Fruit fly (Drosophila melanogaster) whole organism, embryonic: ENCODE data around the gene CG11698.

Experiments used
- CG11085 ChIP-seq: fragments of 200-800 bp; sonication (Bioruptor generic); IDR thresholded peaks from 2 replicates; pipeline ENCODE4 v1.3.6; 2022; ENCODE audit warnings: missing biosample characterization, missing genetic modification characterization
- CG11560 ChIP-seq: fragments of 200-800 bp; sonication (Bioruptor generic); IDR thresholded peaks from 3 replicates; pipeline ENCODE4 v1.3.6; 2022; ENCODE audit warnings: missing biosample characterization, missing genetic modification characterization
- CG12299 ChIP-seq: fragments of 200-800 bp; sonication (Bioruptor generic); optimal IDR thresholded peaks from 2 replicates; lab custom pipeline; 2018; ENCODE audit warnings: missing biosample characterization, mild to moderate bottlenecking, missing genetic modification characterization
- CG1233 ChIP-seq: fragments of 200-800 bp; sonication (Bioruptor generic); optimal IDR thresholded peaks from 4 replicates; lab custom pipeline; 2018; ENCODE audit warnings: missing biosample characterization, mild to moderate bottlenecking, missing genetic modification characterization
- CG13287 ChIP-seq: fragments of 200-800 bp; sonication (Bioruptor generic); IDR thresholded peaks from 2 replicates; pipeline ENCODE4 v1.3.6; 2022; ENCODE audit warnings: missing biosample characterization, missing genetic modification characterization; ENCODE audit not compliant: partially characterized antibody
- CG16815 ChIP-seq: fragments of 200-800 bp; sonication (Bioruptor generic); optimal IDR thresholded peaks from 3 replicates; lab custom pipeline; 2017; ENCODE audit warnings: missing biosample characterization, mild to moderate bottlenecking, missing genetic modification characterization
- CG16863 ChIP-seq: fragments of 200-800 bp; sonication (Bioruptor generic); optimal IDR thresholded peaks from 3 replicates; lab custom pipeline; 2016; ENCODE audit warnings: missing biosample characterization, missing genetic modification characterization
- CG18011 ChIP-seq: fragments of 200-800 bp; sonication (Bioruptor generic); optimal IDR thresholded peaks from 2 replicates; lab custom pipeline; 2017; ENCODE audit warnings: missing biosample characterization, missing genetic modification characterization, mild to moderate bottlenecking, moderate library complexity, missing genotype
- CG30403 ChIP-seq: fragments of 200-800 bp; sonication (Bioruptor generic); optimal IDR thresholded peaks from 3 replicates; lab custom pipeline; 2016; ENCODE audit warnings: missing biosample characterization, missing genetic modification characterization
- CG3163 ChIP-seq: fragments of 200-800 bp; sonication (Bioruptor generic); optimal IDR thresholded peaks from 3 replicates; lab custom pipeline; 2016; ENCODE audit warnings: missing biosample characterization, missing genetic modification characterization
- CG3281 ChIP-seq: fragments of 200-800 bp; sonication (Bioruptor generic); optimal IDR thresholded peaks from 3 replicates; lab custom pipeline; 2017; ENCODE audit warnings: missing biosample characterization, mild to moderate bottlenecking, missing genetic modification characterization
- CG34422 ChIP-seq: fragments of 200-800 bp; sonication (Bioruptor generic); IDR thresholded peaks from 3 replicates; pipeline ENCODE4 v1.3.6; 2022; ENCODE audit warnings: missing biosample characterization, missing genetic modification characterization
- CG5180 ChIP-seq: fragments of 200-800 bp; sonication (Bioruptor generic); optimal IDR thresholded peaks from 3 replicates; lab custom pipeline; 2017; ENCODE audit warnings: missing biosample characterization, missing genetic modification characterization, mild to moderate bottlenecking, moderate library complexity, missing genetic modification reagents
- CG6175 ChIP-seq: fragments of 200-800 bp; sonication (Bioruptor generic); IDR thresholded peaks from 3 replicates; pipeline ENCODE4 v1.3.6; 2022; ENCODE audit warnings: missing biosample characterization, missing genetic modification characterization
- CG6791 ChIP-seq: fragments of 200-800 bp; sonication (Bioruptor generic); IDR thresholded peaks from 3 replicates; pipeline ENCODE4 v1.3.6; 2022; ENCODE audit warnings: missing biosample characterization, missing genetic modification characterization; ENCODE audit not compliant: partially characterized antibody
- CG7745 ChIP-seq: fragments of 200-800 bp; sonication (Bioruptor generic); optimal IDR thresholded peaks from 2 replicates; lab custom pipeline; 2018; ENCODE audit warnings: missing biosample characterization, mild to moderate bottlenecking, missing genetic modification characterization, moderate library complexity
- CG7928 ChIP-seq: fragments of 200-800 bp; sonication (Bioruptor generic); optimal IDR thresholded peaks from 2 replicates; lab custom pipeline; 2017; ENCODE audit warnings: missing biosample characterization, mild to moderate bottlenecking, missing genetic modification characterization
- CG8388 ChIP-seq: fragments of 200-800 bp; sonication (Bioruptor generic); optimal IDR thresholded peaks from 2 replicates; lab custom pipeline; 2019; ENCODE audit warnings: missing biosample characterization, mild to moderate bottlenecking, missing genetic modification characterization, moderate library complexity
- CG9609 ChIP-seq: fragments of 200-800 bp; sonication (Bioruptor generic); optimal IDR thresholded peaks from 3 replicates; lab custom pipeline; 2016; ENCODE audit warnings: missing biosample characterization, missing genetic modification characterization
- Deaf1 ChIP-seq: fragments of 200-800 bp; optimal IDR thresholded peaks from 3 replicates; lab custom pipeline; 2019; ENCODE audit warnings: missing biosample characterization, mild to moderate bottlenecking, missing genetic modification characterization, moderate library complexity
- Dek ChIP-seq: fragments of 200-800 bp; sonication (Bioruptor generic); optimal IDR thresholded peaks from 3 replicates; lab custom pipeline; 2019; ENCODE audit warnings: missing biosample characterization, mild to moderate bottlenecking, missing genetic modification characterization, moderate library complexity
- Dfd ChIP-seq, 2 experiments: fragments of >200 bp; optimal IDR thresholded peaks; 2 replicates each; lab custom pipeline; 2017; ENCODE audit warnings: missing biosample characterization in 2 of 2, missing genetic modification characterization in 2 of 2
- Fer2 ChIP-seq: fragments of 200-800 bp; sonication (Bioruptor generic); optimal IDR thresholded peaks from 2 replicates; lab custom pipeline; 2018; ENCODE audit warnings: missing biosample characterization, mild to moderate bottlenecking, missing genetic modification characterization, moderate library complexity
- H2.0 ChIP-seq: fragments of 200-800 bp; sonication (Bioruptor generic); IDR thresholded peaks from 2 replicates; pipeline ENCODE4 v1.3.6; 2022; ENCODE audit warnings: missing biosample characterization, missing genetic modification characterization
- HLH3B ChIP-seq: fragments of 200-800 bp; sonication (Bioruptor generic); IDR thresholded peaks from 2 replicates; pipeline ENCODE4 v1.3.6; 2022; ENCODE audit warnings: missing biosample characterization, missing genetic modification characterization
- Hey ChIP-seq: fragments of 200-800 bp; sonication (Bioruptor generic); optimal IDR thresholded peaks from 3 replicates; lab custom pipeline; 2018; ENCODE audit warnings: missing biosample characterization, mild to moderate bottlenecking, missing genetic modification characterization
- Lim3 ChIP-seq: fragments of 200-800 bp; sonication (Bioruptor generic); IDR thresholded peaks from 2 replicates; pipeline ENCODE4 v1.3.6; 2022; ENCODE audit warnings: missing biosample characterization, missing genetic modification characterization
- Myb ChIP-seq: fragments of 200-800 bp; sonication (Bioruptor generic); optimal IDR thresholded peaks from 2 replicates; lab custom pipeline; 2016; ENCODE audit warnings: missing biosample characterization, missing genetic modification characterization
- NFAT ChIP-seq: fragments of 200-800 bp; sonication (Bioruptor generic); IDR thresholded peaks from 2 replicates; pipeline ENCODE4 v1.3.6; 2022; ENCODE audit warnings: missing biosample characterization, missing genetic modification characterization
- NK7.1 ChIP-seq: fragments of 200-800 bp; sonication (Bioruptor generic); optimal IDR thresholded peaks from 3 replicates; lab custom pipeline; 2016; ENCODE audit warnings: missing biosample characterization, missing genetic modification characterization
- Neu2 ChIP-seq: fragments of 200-800 bp; sonication (Bioruptor generic); optimal IDR thresholded peaks from 3 replicates; lab custom pipeline; 2016; ENCODE audit warnings: missing biosample characterization, missing genetic modification characterization, borderline replicate concordance
- Ptx1 ChIP-seq: fragments of 200-800 bp; sonication (Bioruptor generic); IDR thresholded peaks from 2 replicates; pipeline ENCODE4 v1.3.6; 2022; ENCODE audit warnings: missing biosample characterization, missing genetic modification characterization
- Scr ChIP-seq: fragments of 200-800 bp; sonication (Bioruptor generic); IDR thresholded peaks from 2 replicates; pipeline ENCODE4 v1.3.6; 2022; ENCODE audit warnings: missing biosample characterization, missing genetic modification characterization; ENCODE audit not compliant: partially characterized antibody
- Six4 ChIP-seq: fragments of 200-800 bp; sonication (Bioruptor generic); optimal IDR thresholded peaks from 2 replicates; lab custom pipeline; 2016; ENCODE audit warnings: missing biosample characterization, missing genetic modification characterization
- Ssrp ChIP-seq: fragments of 200-800 bp; sonication (Bioruptor generic); optimal IDR thresholded peaks from 2 replicates; lab custom pipeline; 2018; ENCODE audit warnings: missing biosample characterization, mild to moderate bottlenecking, missing genetic modification characterization, moderate library complexity
- dmrt11E ChIP-seq: fragments of 200-800 bp; sonication (Bioruptor generic); optimal IDR thresholded peaks from 3 replicates; lab custom pipeline; 2018; ENCODE audit warnings: missing biosample characterization, mild to moderate bottlenecking, missing genetic modification characterization, moderate library complexity
- dpn ChIP-seq, 2 experiments: fragments of 200-800 bp; sonication (Bioruptor generic); optimal IDR thresholded peaks; 3 replicates each; lab custom pipeline; 2016; ENCODE audit warnings: missing biosample characterization in 2 of 2, missing genetic modification characterization in 2 of 2
- gt ChIP-seq: fragments of 200-800 bp; sonication (Bioruptor generic); IDR thresholded peaks from 2 replicates; pipeline ENCODE4 v1.3.6; 2022; ENCODE audit warnings: missing biosample characterization, missing genetic modification characterization
- hbn ChIP-seq: fragments of 200-800 bp; sonication (Bioruptor generic); IDR thresholded peaks from 2 replicates; pipeline ENCODE4 v1.3.6; 2022; ENCODE audit warnings: missing biosample characterization, missing genetic modification characterization; ENCODE audit not compliant: partially characterized antibody
- inv ChIP-seq: fragments of 200-800 bp; sonication (Bioruptor generic); IDR thresholded peaks from 2 replicates; pipeline ENCODE4 v1.3.6; 2022; ENCODE audit warnings: missing biosample characterization, missing genetic modification characterization; ENCODE audit not compliant: partially characterized antibody
- kni ChIP-seq: fragments of 200-800 bp; sonication (Bioruptor generic); optimal IDR thresholded peaks from 3 replicates; lab custom pipeline; 2017; ENCODE audit warnings: mild to moderate bottlenecking, missing biosample characterization, missing genetic modification reagents, missing genetic modification characterization
- lilli ChIP-seq: fragments of 200-800 bp; sonication (Bioruptor generic); optimal IDR thresholded peaks from 3 replicates; lab custom pipeline; 2016; ENCODE audit warnings: missing biosample characterization, missing genetic modification characterization
- maf-S ChIP-seq: fragments of 200-800 bp; sonication (Bioruptor generic); optimal IDR thresholded peaks from 2 replicates; lab custom pipeline; 2016; ENCODE audit warnings: missing biosample characterization, missing genetic modification characterization
- nom ChIP-seq: fragments of 200-800 bp; sonication (Bioruptor generic); optimal IDR thresholded peaks from 2 replicates; lab custom pipeline; 2017; ENCODE audit warnings: missing biosample characterization, missing genetic modification characterization, mild to moderate bottlenecking, moderate library complexity, missing genetic modification reagents
- pros ChIP-seq: fragments of 200-800 bp; sonication (Bioruptor generic); optimal IDR thresholded peaks from 3 replicates; lab custom pipeline; 2019; ENCODE audit warnings: missing biosample characterization, mild to moderate bottlenecking, missing genetic modification characterization, moderate library complexity
- ranshi ChIP-seq: fragments of 200-800 bp; sonication (Bioruptor generic); IDR thresholded peaks from 2 replicates; pipeline ENCODE4 v1.3.6; 2022; ENCODE audit warnings: missing biosample characterization, missing genetic modification characterization
- repo ChIP-seq: fragments of 200-800 bp; sonication (Bioruptor generic); optimal IDR thresholded peaks from 2 replicates; lab custom pipeline; 2016; ENCODE audit warnings: missing biosample characterization, missing genetic modification characterization
- sr ChIP-seq: fragments of 200-800 bp; sonication (Bioruptor generic); IDR thresholded peaks from 3 replicates; pipeline ENCODE4 v1.3.6; 2022; ENCODE audit warnings: missing biosample characterization, missing genetic modification characterization
- stc ChIP-seq: fragments of 200-800 bp; sonication (Bioruptor generic); IDR thresholded peaks from 2 replicates; pipeline ENCODE4 v1.3.6; 2022; ENCODE audit warnings: missing biosample characterization, missing genetic modification characterization
- unc-4 ChIP-seq: fragments of 200-800 bp; sonication (Bioruptor generic); IDR thresholded peaks from 2 replicates; pipeline ENCODE4 v1.3.6; 2022; ENCODE audit warnings: missing biosample characterization, missing genetic modification characterization; ENCODE audit not compliant: partially characterized antibody
- zen ChIP-seq: fragments of 200-800 bp; sonication (Bioruptor generic); optimal IDR thresholded peaks from 3 replicates; lab custom pipeline; 2018; ENCODE audit warnings: missing biosample characterization, mild to moderate bottlenecking, missing genetic modification characterization, moderate library complexity

The CG11698 gene

DNA sequence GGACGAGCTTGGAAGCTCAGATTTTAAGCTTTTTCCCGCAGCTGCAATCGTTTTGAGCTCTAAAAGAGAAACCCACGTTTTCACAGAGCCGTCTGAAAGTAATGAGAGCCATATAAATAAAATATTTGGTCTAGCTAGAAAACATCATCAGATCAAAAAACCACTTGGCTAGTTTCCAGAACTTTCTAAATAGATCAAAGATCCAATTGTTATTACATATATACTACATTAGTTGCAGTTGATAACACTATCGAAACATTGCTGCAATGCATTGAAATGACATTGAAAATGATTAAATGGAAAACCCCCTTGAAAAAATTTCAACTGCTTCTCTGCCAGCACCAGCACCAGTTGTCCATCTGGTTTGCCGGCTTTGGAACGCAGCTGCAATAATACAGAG is 43.0 kb downstream of the CG11698 start (continued):
- peak; percentile 51 for TF ChIP-seq nom (GFP tag; lab: Kevin White, UChicago)
- no peak for TF ChIP-seq lilli
- peak; percentile 59 for TF ChIP-seq stc
- TF ChIP-seq gt (GFP tag; lab: Robert Waterston, UW), result no peak
- TF ChIP-seq CG1233, result no peak
- TF ChIP-seq pros, result no peak
- no peak for TF ChIP-seq kni (GFP tag; lab: Kevin White, UChicago)
- TF ChIP-seq CG9609 (GFP tag; lab: Kevin White, UChicago), result no peak
- peak; percentile 64 for TF ChIP-seq Ptx1 (GFP tag; lab: Robert Waterston, UW)
- TF ChIP-seq CG3281 (GFP tag; lab: Kevin White, UChicago), result no peak
- 0 out of 2 replicates have a peak, but pooled peaks have one; percentile 12 for TF ChIP-seq H2.0 (GFP tag; lab: Robert Waterston, UW)
- no peak for TF ChIP-seq CG13287 (GFP tag; lab: Robert Waterston, UW)
- no peak for TF ChIP-seq repo (GFP tag; lab: Kevin White, UChicago)
- no peak for TF ChIP-seq Hey
- no peak for TF ChIP-seq CG7745
- no peak for TF ChIP-seq CG30403 (GFP tag; lab: Kevin White, UChicago)
- TF ChIP-seq Dfd (GFP tag; optimal IDR thresholded peaks at IDR 0.05; lab: Kevin White, UChicago), result no peak
- TF ChIP-seq Dek (tag; lab: Kevin White, UChicago), result no peak
- TF ChIP-seq CG34422 (GFP tag; lab: Robert Waterston, UW), result no peak
- TF ChIP-seq CG11560 (tag; lab: Robert Waterston, UW), result no peak
- no peak for TF ChIP-seq CG16863 (GFP tag; lab: Kevin White, UChicago)
- TF ChIP-seq sr (GFP tag; lab: Robert Waterston, UW), result no peak
- no peak for TF ChIP-seq Scr (GFP tag; lab: Robert Waterston, UW)
- TF ChIP-seq inv (GFP tag; lab: Robert Waterston, UW), result no peak
- TF ChIP-seq unc-4 (GFP tag; lab: Robert Waterston, UW), result no peak
- TF ChIP-seq zen (tag; lab: Kevin White, UChicago), result no peak
- TF ChIP-seq CG5180, result no peak
- no peak for TF ChIP-seq dpn (GFP tag; optimal IDR thresholded peaks at IDR 0.05; lab: Kevin White, UChicago)
- TF ChIP-seq Neu2 (GFP tag; lab: Kevin White, UChicago), result no peak
- no peak for TF ChIP-seq maf-S (GFP tag; lab: Kevin White, UChicago)
- no peak for TF ChIP-seq NK7.1 (GFP tag; lab: Kevin White, UChicago)
- TF ChIP-seq NFAT (GFP tag; lab: Robert Waterston, UW), result no peak
- no peak for TF ChIP-seq CG6175 (GFP tag; lab: Robert Waterston, UW)
- TF ChIP-seq hbn (GFP tag; lab: Robert Waterston, UW), result no peak
- TF ChIP-seq CG16815, result no peak
- TF ChIP-seq Six4 (GFP tag; lab: Kevin White, UChicago), result no peak
- TF ChIP-seq CG7928, result no peak
- no peak for TF ChIP-seq dmrt11E
- no peak for TF ChIP-seq Lim3 (GFP tag; lab: Robert Waterston, UW)
- no peak for TF ChIP-seq Deaf1 (tag; lab: Kevin White, UChicago)
- peak; percentile 21; the same call in 1 of the 2 replicates for TF ChIP-seq ranshi (GFP tag; lab: Robert Waterston, UW)
- TF ChIP-seq CG11085 (GFP tag; lab: Robert Waterston, UW), result no peak
- no peak for TF ChIP-seq CG6791 (GFP tag; lab: Robert Waterston, UW)
- TF ChIP-seq CG18011 (GFP tag; lab: Kevin White, UChicago), result no peak
- TF ChIP-seq CG12299, result no peak
- no peak for TF ChIP-seq Fer2 (tag; lab: Kevin White, UChicago)
- peak; percentile 49 for TF ChIP-seq Ssrp (tag; lab: Kevin White, UChicago)
- TF ChIP-seq CG8388, result no peak
- peak; percentile 52; the same call in 1 of the 2 replicates for TF ChIP-seq HLH3B (GFP tag; lab: Robert Waterston, UW)
- TF ChIP-seq Myb, result no peak
- TF ChIP-seq CG3163 (GFP tag; lab: Kevin White, UChicago), result no peak
